Fruit fly (Drosophila melanogaster) whole organism, wandering third instar larva: Measurements from ENCODE around the gene ph-p.

Experiments used
- Abd-B ChIP-seq: fragments of >200 bp; optimal IDR thresholded peaks from 2 replicates; lab custom pipeline; 2017; ENCODE audit warnings: missing biosample characterization, missing genetic modification characterization
- CG32264 ChIP-seq: fragments of 200-800 bp; sonication (Bioruptor generic); optimal IDR thresholded peaks from 2 replicates; lab custom pipeline; 2016; ENCODE audit warnings: missing biosample characterization, missing genetic modification characterization
- CG9705 ChIP-seq: fragments of 200-800 bp; sonication (Bioruptor generic); optimal IDR thresholded peaks from 2 replicates; lab custom pipeline; 2018; ENCODE audit warnings: missing biosample characterization, mild to moderate bottlenecking, missing genetic modification characterization
- CrebA ChIP-seq: fragments of 200-800 bp; sonication (Bioruptor generic); optimal IDR thresholded peaks from 2 replicates; lab custom pipeline; 2016; ENCODE audit warnings: missing biosample characterization, mild to moderate bottlenecking, missing genetic modification characterization, borderline replicate concordance
- Dfd ChIP-seq: fragments of >200 bp; optimal IDR thresholded peaks from 2 replicates; lab custom pipeline; 2017; ENCODE audit warnings: missing biosample characterization, missing genetic modification characterization
- Dif ChIP-seq: fragments of 200-275, 200-300 bp; sonication (Bioruptor generic); optimal IDR thresholded peaks from 2 replicates; lab custom pipeline; 2018; ENCODE audit warnings: missing biosample characterization, missing genetic modification characterization; ENCODE audit not compliant: partially characterized antibody
- GATAd ChIP-seq: sonication (Bioruptor generic); optimal IDR thresholded peaks from 2 replicates; lab custom pipeline; 2016; ENCODE audit warnings: missing biosample characterization, missing genetic modification characterization
- HLH106 ChIP-seq: fragments of 200-800 bp; optimal IDR thresholded peaks from 3 replicates; lab custom pipeline; 2019; ENCODE audit warnings: missing biosample characterization, mild to moderate bottlenecking, missing genetic modification characterization, moderate library complexity
- Hnf4 ChIP-seq: fragments of 200-800 bp; sonication (Bioruptor generic); optimal IDR thresholded peaks from 2 replicates; lab custom pipeline; 2016; ENCODE audit warnings: missing biosample characterization, mild to moderate bottlenecking, missing genetic modification characterization
- Hr78 ChIP-seq: fragments of >200 bp; optimal IDR thresholded peaks from 2 replicates; lab custom pipeline; 2017; ENCODE audit warnings: missing biosample characterization, missing genetic modification characterization
- Hr83 ChIP-seq: fragments of 200-300 bp; sonication (Bioruptor generic); optimal IDR thresholded peaks from 2 replicates; lab custom pipeline; 2016; ENCODE audit warnings: missing biosample characterization, mild to moderate bottlenecking, missing genetic modification characterization, moderate library complexity; ENCODE audit not compliant: poor library complexity, severe bottlenecking
- Jra ChIP-seq: sonication (Bioruptor generic); optimal IDR thresholded peaks from 2 replicates; lab custom pipeline; 2016; ENCODE audit warnings: missing biosample characterization, missing genetic modification characterization
- Mio ChIP-seq: sonication (Bioruptor generic); optimal IDR thresholded peaks from 2 replicates; lab custom pipeline; 2016; ENCODE audit warnings: missing biosample characterization, missing genetic modification characterization
- Myc ChIP-seq: fragments of >200 bp; optimal IDR thresholded peaks from 2 replicates; lab custom pipeline; 2017
- N ChIP-seq: fragments of >200 bp; optimal IDR thresholded peaks from 2 replicates; lab custom pipeline; 2018; ENCODE audit warnings: missing biosample characterization, missing external identifiers, missing genetic modification characterization
- OdsH ChIP-seq: fragments of 200-800 bp; sonication (Bioruptor generic); optimal IDR thresholded peaks from 2 replicates; lab custom pipeline; 2016; ENCODE audit warnings: missing biosample characterization, mild to moderate bottlenecking, missing genetic modification characterization
- Rel ChIP-seq, 2 experiments: fragments of 200-800 bp; sonication (Bioruptor generic) in 1 of 2; optimal IDR thresholded peaks; 2 replicates in 1 of 2; 3 replicates in 1 of 2; lab custom pipeline; 2016 to 2019; ENCODE audit warnings: mild to moderate bottlenecking in 2 of 2, missing biosample characterization in 2 of 2, missing genetic modification characterization in 2 of 2, moderate library complexity in 1 of 2
- Sp1 ChIP-seq: fragments of 200-800 bp; sonication (Bioruptor generic); optimal IDR thresholded peaks from 3 replicates; lab custom pipeline; 2019; ENCODE audit warnings: missing biosample characterization, mild to moderate bottlenecking, missing genetic modification characterization, moderate library complexity
- Vsx2 ChIP-seq: fragments of 200-300, 225-300 bp; sonication (Bioruptor generic); optimal IDR thresholded peaks from 2 replicates; lab custom pipeline; 2018; ENCODE audit warnings: missing biosample characterization, missing genetic modification characterization; ENCODE audit not compliant: partially characterized antibody
- br ChIP-seq: fragments of 200-800 bp; sonication (Bioruptor generic); optimal IDR thresholded peaks from 2 replicates; lab custom pipeline; 2016; ENCODE audit warnings: missing biosample characterization, missing genetic modification characterization
- brk ChIP-seq: fragments of 200-800 bp; sonication (Bioruptor generic); optimal IDR thresholded peaks from 2 replicates; lab custom pipeline; 2016; ENCODE audit warnings: missing biosample characterization, mild to moderate bottlenecking, missing genetic modification characterization
- dl ChIP-seq, 2 experiments: fragments of 175-275, 200-275 bp in 1 of 2; fragments of 200-275 bp in 1 of 2; sonication (Bioruptor generic); optimal IDR thresholded peaks; lab custom pipeline; 2018; ENCODE audit warnings: mild to moderate bottlenecking in 2 of 2, missing biosample characterization in 2 of 2, missing genetic modification characterization in 2 of 2, moderate library complexity in 2 of 2; ENCODE audit not compliant: partially characterized antibody in 2 of 2, insufficient read depth in 1 of 2
- dmrt93B ChIP-seq: fragments of 200-800 bp; sonication (Bioruptor generic); optimal IDR thresholded peaks from 2 replicates; lab custom pipeline; 2018; ENCODE audit warnings: missing biosample characterization, mild to moderate bottlenecking, missing genetic modification characterization
- dsf ChIP-seq: sonication (Bioruptor generic); optimal IDR thresholded peaks from 2 replicates; lab custom pipeline; 2016; ENCODE audit warnings: missing biosample characterization, missing genetic modification characterization, borderline replicate concordance
- ey ChIP-seq: fragments of 200-800 bp; sonication (Bioruptor generic); optimal IDR thresholded peaks from 2 replicates; lab custom pipeline; 2016; ENCODE audit warnings: missing biosample characterization, missing genetic modification characterization
- foxo ChIP-seq, 2 experiments: fragments of 200-800 bp; sonication (Bioruptor generic); optimal IDR thresholded peaks; 2 replicates in 1 of 2; 3 replicates in 1 of 2; lab custom pipeline; 2016 to 2017; ENCODE audit warnings: missing biosample characterization in 2 of 2, missing genetic modification characterization in 2 of 2
- fru ChIP-seq: fragments of 200-800 bp; sonication (Bioruptor generic); optimal IDR thresholded peaks from 3 replicates; lab custom pipeline; 2016; ENCODE audit warnings: missing biosample characterization, mild to moderate bottlenecking, missing genetic modification characterization
- h ChIP-seq: fragments of 200-800 bp; sonication (Bioruptor generic); optimal IDR thresholded peaks from 3 replicates; lab custom pipeline; 2016; ENCODE audit warnings: missing biosample characterization, mild to moderate bottlenecking, missing genetic modification characterization
- jim ChIP-seq: fragments of 175-275, 200-325 bp; sonication (Bioruptor generic); optimal IDR thresholded peaks from 2 replicates; lab custom pipeline; 2016; ENCODE audit warnings: missing biosample characterization, mild to moderate bottlenecking, missing genetic modification characterization
- lola ChIP-seq: fragments of >200 bp; optimal IDR thresholded peaks from 2 replicates; lab custom pipeline; 2017; ENCODE audit warnings: missing biosample characterization, missing genetic modification characterization
- pan ChIP-seq: fragments of >200 bp; optimal IDR thresholded peaks from 2 replicates; lab custom pipeline; 2017
- psq ChIP-seq: fragments of 200-800 bp; sonication (Bioruptor generic); optimal IDR thresholded peaks from 3 replicates; lab custom pipeline; 2017; ENCODE audit warnings: missing biosample characterization, mild to moderate bottlenecking, missing genetic modification characterization, moderate library complexity
- rgr ChIP-seq: fragments of 200-800 bp; sonication (Bioruptor generic); optimal IDR thresholded peaks from 3 replicates; lab custom pipeline; 2016; ENCODE audit warnings: missing biosample characterization, mild to moderate bottlenecking, missing genetic modification characterization
- sage ChIP-seq: fragments of 200-800 bp; sonication (Bioruptor generic); optimal IDR thresholded peaks from 2 replicates; lab custom pipeline; 2016; ENCODE audit warnings: missing biosample characterization, mild to moderate bottlenecking, missing genetic modification characterization
- sv ChIP-seq: fragments of 200-800 bp; sonication (Bioruptor generic); optimal IDR thresholded peaks from 3 replicates; lab custom pipeline; 2016; ENCODE audit warnings: missing biosample characterization, missing genetic modification characterization
- tai ChIP-seq: sonication (Bioruptor generic); optimal IDR thresholded peaks from 2 replicates; lab custom pipeline; 2016; ENCODE audit warnings: missing biosample characterization, missing genetic modification characterization
- usp ChIP-seq: fragments of >200 bp; optimal IDR thresholded peaks from 2 replicates; lab custom pipeline; 2017; ENCODE audit warnings: missing biosample characterization, missing genetic modification characterization
- woc ChIP-seq: sonication (Bioruptor generic); optimal IDR thresholded peaks from 2 replicates; lab custom pipeline; 2016; ENCODE audit warnings: missing biosample characterization, mild to moderate bottlenecking, missing genetic modification characterization

ph-p gene

dm6 chrX:2148671-2149070 is 10.5 kb upstream of the ph-p start:
- TF ChIP-seq CG9705 (GFP tag; lab: Kevin White, UChicago) (no peak), lola (GFP tag; lab: Kevin White, UChicago) (no peak), Jra (GFP tag; lab: Kevin White, UChicago) (no peak), Mio (GFP tag; lab: Kevin White, UChicago) (no peak), woc (GFP tag; lab: Kevin White, UChicago) (no peak), ey (GFP tag; lab: Kevin White, UChicago) (no peak), Abd-B (GFP tag; lab: Kevin White, UChicago) (no peak), psq (GFP tag; lab: Kevin White, UChicago) (no peak), HLH106 (tag; lab: Kevin White, UChicago) (no peak), OdsH (GFP tag; lab: Kevin White, UChicago) (no peak), h (no peak), fru (no peak), Hr83 (no peak), Vsx2 (no peak), br (no peak), N (GFP tag; lab: Kevin White, UChicago) (no peak), Hr78 (GFP tag; lab: Kevin White, UChicago) (no peak), sv (GFP tag; lab: Kevin White, UChicago) (no peak)

dm6 chrX:2147475-2147874 is 9.3 kb upstream of the ph-p start:
- TF ChIP-seq usp (GFP tag; lab: Kevin White, UChicago) (no peak), rgr (GFP tag; lab: Kevin White, UChicago) (no peak), Hr78 (GFP tag; lab: Kevin White, UChicago) (no peak), woc (GFP tag; lab: Kevin White, UChicago) (no peak)

- no peak for TF ChIP-seq ey (GFP tag; lab: Kevin White, UChicago)
- no peak for TF ChIP-seq Sp1 (GFP tag; lab: Kevin White, UChicago)
Measured at dm6 chrX:2146574-2146973, 8.4 kb upstream of the ph-p start.

dm6 chrX:2145690-2146470 is 7.7 kb upstream of the ph-p start:
- TF ChIP-seq usp (GFP tag; lab: Kevin White, UChicago) (no peak), CrebA (no peak), psq (GFP tag; lab: Kevin White, UChicago) (peak; percentile 54), Sp1 (GFP tag; lab: Kevin White, UChicago) (peak; percentile 65), jim (no peak), Myc (lab: Kevin White, UChicago) (no peak), Dfd (GFP tag; lab: Kevin White, UChicago) (no peak), sage (GFP tag; lab: Kevin White, UChicago) (no peak), CG32264 (GFP tag; lab: Kevin White, UChicago) (peak; percentile 18), N (GFP tag; lab: Kevin White, UChicago) (no peak), Rel (GFP tag; optimal IDR thresholded peaks at IDR 0.05; lab: Kevin White, UChicago) (no peak), Rel (tag; optimal IDR thresholded peaks at IDR 0.05; lab: Kevin White, UChicago) (peak; percentile 4), Vsx2 (no peak), rgr (GFP tag; lab: Kevin White, UChicago) (peak; percentile 64), Hnf4 (GFP tag; lab: Kevin White, UChicago) (peak; percentile 67), fru (peak; percentile 66), lola (GFP tag; lab: Kevin White, UChicago) (no peak), dmrt93B (GFP tag; lab: Kevin White, UChicago) (peak; percentile 41), tai (GFP tag; lab: Kevin White, UChicago) (no peak), dsf (GFP tag; lab: Kevin White, UChicago) (no peak), br (peak; percentile 74), HLH106 (tag; lab: Kevin White, UChicago) (peak; percentile 71), h (peak; percentile 71), GATAd (GFP tag; lab: Kevin White, UChicago) (peak; percentile 14), pan (lab: Kevin White, UChicago) (no peak), Jra (GFP tag; lab: Kevin White, UChicago) (peak; percentile 12), Hr83 (no peak), Abd-B (GFP tag; lab: Kevin White, UChicago) (no peak), sv (GFP tag; lab: Kevin White, UChicago) (peak; percentile 4), OdsH (GFP tag; lab: Kevin White, UChicago) (peak; percentile 51), Mio (GFP tag; lab: Kevin White, UChicago) (no peak), Dif (GFP tag; lab: Kevin White, UChicago) (no peak), dl (GFP tag; optimal IDR thresholded peaks at IDR 0.05; lab: Kevin White, UChicago; ENCODE audit: insufficient read depth in 1 of 2, partially characterized antibody in 2 of 2) (no peak), woc (GFP tag; lab: Kevin White, UChicago) (peak; percentile 80), foxo (GFP tag; optimal IDR thresholded peaks at IDR 0.05; lab: Kevin White, UChicago) (peak in 1 of 2 experiments; percentile 73), ey (GFP tag; lab: Kevin White, UChicago) (peak; percentile 60), brk (no peak), Hr78 (GFP tag; lab: Kevin White, UChicago) (no peak), CG9705 (GFP tag; lab: Kevin White, UChicago) (peak; percentile 8)
